Worm (Caenorhabditis elegans) whole organism, late embryonic: ENCODE results near the gene Y49F6C.6.

Source experiments
- C38D4.7 ChIP-seq: fragments of 200-800 bp; sonication (Bioruptor generic); optimal IDR thresholded peaks from 2 replicates; lab custom pipeline; 2018; ENCODE audit warnings: mild to moderate bottlenecking, missing genetic modification characterization, moderate library complexity, missing compliant biosample characterization
- F13H6.1 ChIP-seq: sonication (generic microtip); optimal IDR thresholded peaks from 2 replicates; lab custom pipeline; 2016; ENCODE audit warnings: missing genetic modification characterization, missing compliant biosample characterization
- T23F11.4 ChIP-seq: fragments of 200-800 bp; sonication (Bioruptor generic); optimal IDR thresholded peaks from 2 replicates; lab custom pipeline; 2018; ENCODE audit warnings: mild to moderate bottlenecking, missing genetic modification characterization, missing compliant biosample characterization
- ama-1 ChIP-seq: fragments of 150-350 bp; optimal IDR thresholded peaks from 2 replicates; lab custom pipeline; 2014
- ceh-14 ChIP-seq: sonication (generic microtip); optimal IDR thresholded peaks from 2 replicates; lab custom pipeline; 2016; ENCODE audit warnings: missing genotype, missing genetic modification characterization, missing compliant biosample characterization
- ceh-19 ChIP-seq: fragments of 200-800 bp; sonication (Bioruptor generic); optimal IDR thresholded peaks from 2 replicates; lab custom pipeline; 2018; ENCODE audit warnings: mild to moderate bottlenecking, missing genetic modification characterization, missing compliant biosample characterization
- ceh-45 ChIP-seq: fragments of 200-800 bp; sonication (Bioruptor generic); IDR thresholded peaks from 2 replicates; pipeline ENCODE4 v1.3.6; 2022; ENCODE audit warnings: missing genetic modification reagents, missing genetic modification characterization, missing compliant biosample characterization
- ceh-48 ChIP-seq: sonication (generic microtip); optimal IDR thresholded peaks from 2 replicates; lab custom pipeline; 2016; ENCODE audit warnings: missing genetic modification characterization, inconsistent platforms, missing compliant biosample characterization
- ceh-6 ChIP-seq: fragments of 200-800 bp; sonication (Bioruptor generic); optimal IDR thresholded peaks from 2 replicates; lab custom pipeline; 2018; ENCODE audit warnings: mild to moderate bottlenecking, missing genetic modification characterization, missing compliant biosample characterization
- che-1 ChIP-seq: sonication (generic microtip); optimal IDR thresholded peaks from 2 replicates; lab custom pipeline; 2016; ENCODE audit warnings: mild to moderate bottlenecking, missing genetic modification characterization, missing compliant biosample characterization
- dmd-4 ChIP-seq: sonication (generic microtip); optimal IDR thresholded peaks from 2 replicates; lab custom pipeline; 2016; ENCODE audit warnings: borderline replicate concordance, missing genetic modification characterization, missing compliant biosample characterization
- elt-4 ChIP-seq: sonication (generic microtip); optimal IDR thresholded peaks from 2 replicates; lab custom pipeline; 2016; ENCODE audit warnings: missing genetic modification characterization, missing compliant biosample characterization
- ets-4 ChIP-seq: sonication (generic microtip); optimal IDR thresholded peaks from 2 replicates; lab custom pipeline; 2016; ENCODE audit warnings: missing genetic modification characterization, missing compliant biosample characterization
- eyg-1 ChIP-seq: sonication (generic microtip); optimal IDR thresholded peaks from 2 replicates; lab custom pipeline; 2016; ENCODE audit warnings: missing genotype, missing genetic modification characterization, missing compliant biosample characterization
- hlh-13 ChIP-seq: fragments of 200-800 bp; sonication (Bioruptor generic); optimal IDR thresholded peaks from 2 replicates; lab custom pipeline; 2018; ENCODE audit warnings: mild to moderate bottlenecking, missing genetic modification characterization, missing compliant biosample characterization
- hlh-30 ChIP-seq: sonication (generic microtip); optimal IDR thresholded peaks from 2 replicates; lab custom pipeline; 2017; ENCODE audit warnings: antibody characterized with exemption, missing genetic modification characterization, missing compliant biosample characterization; ENCODE audit not compliant: insufficient read depth
- hlh-6 ChIP-seq: sonication (generic microtip); optimal IDR thresholded peaks from 2 replicates; lab custom pipeline; 2016; ENCODE audit warnings: missing genotype, missing genetic modification characterization, missing compliant biosample characterization
- hlh-8 ChIP-seq: sonication (generic microtip); optimal IDR thresholded peaks from 2 replicates; lab custom pipeline; 2016; ENCODE audit warnings: missing genotype, missing genetic modification characterization, missing compliant biosample characterization
- lim-6 ChIP-seq: sonication (generic microtip); optimal IDR thresholded peaks from 2 replicates; lab custom pipeline; 2016; ENCODE audit warnings: missing genetic modification characterization, missing compliant biosample characterization
- lin-11 ChIP-seq: fragments of 200-800 bp; sonication (Bioruptor generic); optimal IDR thresholded peaks from 2 replicates; lab custom pipeline; 2018; ENCODE audit warnings: mild to moderate bottlenecking, missing genetic modification characterization, missing compliant biosample characterization
- madf-2 ChIP-seq: sonication (generic microtip); optimal IDR thresholded peaks from 2 replicates; lab custom pipeline; 2017; ENCODE audit warnings: missing genetic modification characterization, missing compliant biosample characterization
- mec-3 ChIP-seq: sonication (generic microtip); optimal IDR thresholded peaks from 2 replicates; lab custom pipeline; 2016; ENCODE audit warnings: borderline replicate concordance, missing genetic modification characterization, missing compliant biosample characterization
- nfya-1 ChIP-seq: sonication (generic microtip); optimal IDR thresholded peaks from 2 replicates; lab custom pipeline; 2017; ENCODE audit warnings: missing genetic modification characterization, mild to moderate bottlenecking, missing compliant biosample characterization, antibody characterized with exemption, moderate library complexity
- nhr-232 ChIP-seq: sonication (generic microtip); optimal IDR thresholded peaks from 2 replicates; lab custom pipeline; 2016; ENCODE audit warnings: missing genetic modification characterization, missing compliant biosample characterization
- odd-2 ChIP-seq: sonication (generic microtip); optimal IDR thresholded peaks from 2 replicates; lab custom pipeline; 2017; ENCODE audit warnings: antibody characterized with exemption, mild to moderate bottlenecking, missing genetic modification characterization, missing compliant biosample characterization
- pha-2 ChIP-seq: sonication (generic microtip); optimal IDR thresholded peaks from 2 replicates; lab custom pipeline; 2017; ENCODE audit warnings: mild to moderate bottlenecking, missing genetic modification characterization, missing compliant biosample characterization
- pha-4 ChIP-seq: fragments of 150-350 bp; optimal IDR thresholded peaks from 2 replicates; lab custom pipeline; 2018; ENCODE audit warnings: missing biosample characterization, missing genetic modification reagents, missing genetic modification characterization
- rnt-1 ChIP-seq: sonication (generic microtip); optimal IDR thresholded peaks from 2 replicates; lab custom pipeline; 2016; ENCODE audit warnings: missing genetic modification characterization, missing compliant biosample characterization
- sdc-2 ChIP-seq: sonication (generic microtip); optimal IDR thresholded peaks from 2 replicates; lab custom pipeline; 2016; ENCODE audit warnings: missing genotype, missing genetic modification characterization, missing compliant biosample characterization
- sox-2 ChIP-seq: fragments of 200-800 bp; sonication (Bioruptor generic); IDR thresholded peaks from 2 replicates; pipeline ENCODE4 v1.3.6; 2022; ENCODE audit warnings: missing genetic modification reagents, missing genetic modification characterization, missing compliant biosample characterization
- sox-4 ChIP-seq: sonication (generic microtip); optimal IDR thresholded peaks from 2 replicates; lab custom pipeline; 2017; ENCODE audit warnings: mild to moderate bottlenecking, missing genetic modification characterization, inconsistent platforms, missing compliant biosample characterization
- tbx-2 ChIP-seq: sonication (generic microtip); optimal IDR thresholded peaks from 2 replicates; lab custom pipeline; 2016; ENCODE audit warnings: missing genetic modification characterization, missing compliant biosample characterization
- unc-3 ChIP-seq, 2 experiments: fragments of 200-800 bp in 1 of 2; sonication (Bioruptor generic) in 1 of 2; sonication (generic microtip) in 1 of 2; conservative IDR thresholded peaks in 1 of 2; optimal IDR thresholded peaks in 1 of 2; 2 replicates each; pipeline versions ENCODE4 v1.3.6 to Lab custom; 2016 to 2022; ENCODE audit warnings: missing compliant biosample characterization in 2 of 2, missing genetic modification characterization in 2 of 2, missing genetic modification reagents in 1 of 2
- unc-55 ChIP-seq: sonication (generic microtip); optimal IDR thresholded peaks from 2 replicates; lab custom pipeline; 2017; ENCODE audit warnings: missing biosample characterization, missing genetic modification reagents, missing genetic modification characterization
- unc-86 ChIP-seq: sonication (generic microtip); optimal IDR thresholded peaks from 2 replicates; lab custom pipeline; 2016; ENCODE audit warnings: missing genetic modification characterization, missing compliant biosample characterization
- zip-5 ChIP-seq: sonication (generic microtip); optimal IDR thresholded peaks from 2 replicates; lab custom pipeline; 2016; ENCODE audit warnings: missing genetic modification characterization, missing compliant biosample characterization

Y49F6C.6 gene

ce11 chrII:3338556-3338955 is 28.4 kb downstream of the Y49F6C.6 start, which contains the start of gene F14D2.7:
TSS of gene F14D2.7 (minus strand) at chrII:3338656.
- TF ChIP-seq ceh-48 (tag; lab: Kevin White, UChicago) (no peak), sox-2 (no peak), ama-1 (lab: Kevin White, UChicago) (no peak), odd-2 (no peak), nhr-232 (tag; lab: Kevin White, UChicago) (no peak), elt-4 (tag; lab: Kevin White, UChicago) (no peak), ceh-6 (GFP tag; lab: Kevin White, UChicago) (no peak), hlh-13 (GFP tag; lab: Kevin White, UChicago) (no peak), sdc-2 (tag; lab: Kevin White, UChicago) (no peak), unc-55 (GFP tag; lab: Kevin White, UChicago) (no peak), sox-4 (tag; lab: Kevin White, UChicago) (no peak), hlh-6 (tag; lab: Kevin White, UChicago) (no peak), zip-5 (no peak), ceh-14 (tag; lab: Kevin White, UChicago) (no peak), tbx-2 (tag; lab: Kevin White, UChicago) (no peak), ceh-45 (GFP tag; lab: Robert Waterston, UW) (no peak), dmd-4 (tag; lab: Kevin White, UChicago) (no peak), unc-3 (GFP tag; conservative IDR thresholded peaks at IDR 0.05; lab: Robert Waterston, UW) (no peak), unc-3 (tag; optimal IDR thresholded peaks at IDR 0.05; lab: Kevin White, UChicago) (no peak)

- TF ChIP-seq F13H6.1 (tag; lab: Kevin White, UChicago) (no peak), unc-55 (GFP tag; lab: Kevin White, UChicago) (no peak), sdc-2 (tag; lab: Kevin White, UChicago) (no peak), tbx-2 (tag; lab: Kevin White, UChicago) (no peak), ets-4 (tag; lab: Kevin White, UChicago) (no peak), ceh-19 (GFP tag; lab: Kevin White, UChicago) (no peak), elt-4 (tag; lab: Kevin White, UChicago) (no peak), hlh-8 (tag; lab: Kevin White, UChicago) (no peak), eyg-1 (tag; lab: Kevin White, UChicago) (no peak), ceh-6 (GFP tag; lab: Kevin White, UChicago) (no peak), mec-3 (no peak)
Observed at ce11 chrII:3337039-3337438, 30.0 kb downstream of the Y49F6C.6 start, which contains the start of gene F14D2.19. TSS of gene F14D2.19 (minus strand) at chrII:3337139.

- TF ChIP-seq hlh-30 (tag; lab: Kevin White, UChicago): no peak
- TF ChIP-seq unc-55 (GFP tag; lab: Kevin White, UChicago): no peak
- no peak for TF ChIP-seq lin-11 (tag; lab: Kevin White, UChicago)
- TF ChIP-seq sox-4 (tag; lab: Kevin White, UChicago): no peak
- no peak for TF ChIP-seq pha-4 (tag; lab: Kevin White, UChicago)
- TF ChIP-seq ets-4 (tag; lab: Kevin White, UChicago): no peak
- TF ChIP-seq hlh-6 (tag; lab: Kevin White, UChicago): no peak
- TF ChIP-seq nfya-1 (tag; lab: Kevin White, UChicago): no peak
- TF ChIP-seq unc-86 (tag; lab: Kevin White, UChicago): no peak
- no peak for TF ChIP-seq madf-2 (tag; lab: Kevin White, UChicago)
- no peak for TF ChIP-seq T23F11.4 (GFP tag; lab: Kevin White, UChicago)
- no peak for TF ChIP-seq che-1
- no peak for TF ChIP-seq pha-2
- no peak for TF ChIP-seq ceh-19 (GFP tag; lab: Kevin White, UChicago)
- TF ChIP-seq C38D4.7 (GFP tag; lab: Kevin White, UChicago): no peak
- no peak for TF ChIP-seq lim-6 (tag; lab: Kevin White, UChicago)
- no peak for TF ChIP-seq ceh-48 (tag; lab: Kevin White, UChicago)
- TF ChIP-seq rnt-1 (tag; lab: Kevin White, UChicago): no peak
- no peak for TF ChIP-seq eyg-1 (tag; lab: Kevin White, UChicago)
- no peak for TF ChIP-seq hlh-8 (tag; lab: Kevin White, UChicago)
- TF ChIP-seq, all 69 proteins: peak for 0
Observed at ce11 chrII:3332039-3332438, 35.0 kb downstream of the Y49F6C.6 start, which contains the start of gene irld-27. TSS of gene irld-27 (plus strand) at chrII:3332339.
